Worm (Caenorhabditis elegans): ENCODE results near the gene nlp-70.

DNA sequence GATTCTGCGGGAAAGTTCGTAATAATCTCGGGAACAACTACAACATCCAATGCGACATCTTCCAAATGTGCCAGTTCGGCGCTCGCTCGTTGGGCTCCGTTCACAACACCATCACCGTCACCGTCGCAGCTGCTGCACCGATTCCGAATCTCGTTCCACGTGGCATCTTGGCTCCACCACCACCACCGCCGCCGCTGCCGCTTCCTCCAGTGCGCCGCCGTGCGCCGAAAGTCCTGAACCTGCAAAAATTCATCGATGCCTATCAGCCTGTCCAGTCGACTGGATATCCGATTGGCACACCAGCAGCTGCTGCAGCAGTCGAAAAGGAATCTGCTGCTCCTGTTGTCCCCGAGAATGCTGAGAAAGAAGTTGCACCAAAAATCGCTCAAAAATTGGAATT lies 25.7 kb upstream of the nlp-70 start:
- no peak for TF ChIP-seq gei-17 (GFP tag; optimal IDR thresholded peaks at IDR 0.05)
- no peak for TF ChIP-seq nhr-179 (tag; optimal IDR thresholded peaks at IDR 0.05)
- no peak for TF ChIP-seq unc-130 (GFP tag; optimal IDR thresholded peaks at IDR 0.05)
- TF ChIP-seq bed-2 (GFP tag; IDR thresholded peaks at IDR 0.05): no peak
- TF ChIP-seq xnd-1 (tag; optimal IDR thresholded peaks at IDR 0.05): no peak
- no peak for TF ChIP-seq T07F8.4 (tag; optimal IDR thresholded peaks at IDR 0.05)
- TF ChIP-seq dpl-1 (GFP tag; optimal IDR thresholded peaks at IDR 0.05): no peak
- TF ChIP-seq ztf-6 (GFP tag; IDR thresholded peaks at IDR 0.05): no peak
- no peak for TF ChIP-seq B0019.2 (GFP tag; conservative IDR thresholded peaks at IDR 0.05)
- TF ChIP-seq ama-1 (optimal IDR thresholded peaks at IDR 0.05): no peak
- TF ChIP-seq ama-1 (GFP tag; optimal IDR thresholded peaks at IDR 0.05): no peak
- no peak for TF ChIP-seq chd-7 (tag; optimal IDR thresholded peaks at IDR 0.05)
- no peak for TF ChIP-seq attf-5 (GFP tag; optimal IDR thresholded peaks at IDR 0.05)
- TF ChIP-seq ztf-25 (GFP tag; IDR thresholded peaks at IDR 0.05): 0 out of 2 replicates have a peak, but pooled peaks have one; percentile 40
